Worm (Caenorhabditis elegans): Measurements from ENCODE around the gene F43C11.8.

The F43C11.8 gene

DNA sequence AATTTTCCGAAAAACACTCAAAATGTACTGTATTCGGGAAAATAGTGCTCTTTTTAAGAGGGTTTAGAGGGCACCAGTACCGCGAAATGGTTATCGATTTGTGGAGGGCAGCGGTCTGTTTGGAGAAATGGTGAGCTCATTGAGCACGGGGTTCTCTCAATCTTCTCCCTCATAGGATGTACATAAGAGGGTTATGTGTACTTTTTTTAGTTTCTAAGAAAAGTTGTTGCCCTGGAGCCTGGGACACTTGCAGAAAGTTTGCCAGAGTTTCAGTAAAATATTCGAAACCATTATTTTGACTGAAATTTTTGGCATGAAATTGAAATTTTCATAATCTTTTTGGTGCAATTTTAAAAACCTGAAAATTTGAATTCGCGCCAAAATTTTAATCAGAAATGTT lies 20.2 kb downstream of the F43C11.8 start, which contains the start of gene F43C11.10:
TSS of gene F43C11.10 (minus strand) at position 101 of the 400 bp plus-strand sequence.
- TF ChIP-seq nhr-11 (tag; optimal IDR thresholded peaks at IDR 0.05), result no peak
- no peak for TF ChIP-seq nhr-43 (tag; optimal IDR thresholded peaks at IDR 0.05; ENCODE audit: poor library complexity, severe bottlenecking)
- no peak for TF ChIP-seq lin-15B (tag; optimal IDR thresholded peaks at IDR 0.05)
- no peak for TF ChIP-seq lsy-12 (tag; optimal IDR thresholded peaks at IDR 0.05)
- no peak for TF ChIP-seq aly-2 (tag; optimal IDR thresholded peaks at IDR 0.05)
- no peak for TF ChIP-seq nhr-25 (tag; optimal IDR thresholded peaks at IDR 0.05)
- no peak for TF ChIP-seq ceh-28 (tag; optimal IDR thresholded peaks at IDR 0.05)
- TF ChIP-seq nhr-28 (tag; optimal IDR thresholded peaks at IDR 0.05), result no peak
- TF ChIP-seq nfya-1 (tag; optimal IDR thresholded peaks at IDR 0.05; ENCODE audit: insufficient read depth), result no peak
- no peak for TF ChIP-seq pqm-1 (tag; optimal IDR thresholded peaks at IDR 0.05)
- no peak for TF ChIP-seq ztf-11 (tag; optimal IDR thresholded peaks at IDR 0.05)
- no peak for TF ChIP-seq egl-5 (tag; optimal IDR thresholded peaks at IDR 0.05)
- TF ChIP-seq elt-3 (tag; optimal IDR thresholded peaks at IDR 0.05), result no peak
- no peak for TF ChIP-seq R02D3.7 (tag; optimal IDR thresholded peaks at IDR 0.05)
- TF ChIP-seq nhr-77 (tag; optimal IDR thresholded peaks at IDR 0.05), result no peak
- no peak for TF ChIP-seq eor-1 (tag; optimal IDR thresholded peaks at IDR 0.05)
- no peak for TF ChIP-seq tbx-2 (tag; optimal IDR thresholded peaks at IDR 0.05)
- TF ChIP-seq ceh-9 (tag; optimal IDR thresholded peaks at IDR 0.05), result no peak
- TF ChIP-seq ZK546.5 (tag; optimal IDR thresholded peaks at IDR 0.05), result no peak
- no peak for TF ChIP-seq lin-39 (tag; optimal IDR thresholded peaks at IDR 0.05)

- TF ChIP-seq jun-1 (tag; optimal IDR thresholded peaks at IDR 0.05) (no peak), nhr-12 (tag; optimal IDR thresholded peaks at IDR 0.05) (no peak), skn-1 (tag; optimal IDR thresholded peaks at IDR 0.05) (no peak), sea-2 (GFP tag; optimal IDR thresholded peaks at IDR 0.05) (no peak), lin-15B (tag; optimal IDR thresholded peaks at IDR 0.05) (no peak), tbx-2 (tag; optimal IDR thresholded peaks at IDR 0.05) (no peak), lin-39 (tag; optimal IDR thresholded peaks at IDR 0.05) (no peak)
Measured at ce11 chrII:2353012-2353411, 20.7 kb downstream of the F43C11.8 start, which contains the start of gene F43C11.3. Gene F43C11.3 (plus strand): TSS chrII:2353312.

ce11 chrII:2354476-2354875 lies 22.2 kb downstream of the F43C11.8 start, which contains the start of gene F43C11.2:
Gene F43C11.2 (plus strand): TSS chrII:2354776.
- no peak for TF ChIP-seq mdl-1 (tag; optimal IDR thresholded peaks at IDR 0.05)
- TF ChIP-seq ceh-28 (tag; optimal IDR thresholded peaks at IDR 0.05), result no peak
- TF ChIP-seq lsy-12 (tag; optimal IDR thresholded peaks at IDR 0.05), result no peak
- TF ChIP-seq ceh-16 (tag; optimal IDR thresholded peaks at IDR 0.05), result no peak
- no peak for TF ChIP-seq snpc-4 (tag; optimal IDR thresholded peaks at IDR 0.05)
- no peak for TF ChIP-seq R02D3.7 (tag; optimal IDR thresholded peaks at IDR 0.05)
- no peak for TF ChIP-seq daf-12 (tag; optimal IDR thresholded peaks at IDR 0.05)
- TF ChIP-seq pqm-1 (tag; optimal IDR thresholded peaks at IDR 0.05), result no peak
- no peak for TF ChIP-seq ceh-82 (tag; optimal IDR thresholded peaks at IDR 0.05)
- no peak for TF ChIP-seq tbx-2 (tag; optimal IDR thresholded peaks at IDR 0.05)
- TF ChIP-seq nhr-77 (tag; optimal IDR thresholded peaks at IDR 0.05), result no peak
- no peak for TF ChIP-seq jun-1 (tag; optimal IDR thresholded peaks at IDR 0.05)
- no peak for TF ChIP-seq ztf-4 (tag; optimal IDR thresholded peaks at IDR 0.05)
- TF ChIP-seq unc-62 (GFP tag; optimal IDR thresholded peaks at IDR 0.05), result no peak

- TF ChIP-seq skn-1 (tag; optimal IDR thresholded peaks at IDR 0.05) (no peak), sea-2 (GFP tag; optimal IDR thresholded peaks at IDR 0.05) (no peak), ztf-11 (tag; optimal IDR thresholded peaks at IDR 0.05) (no peak), nfya-1 (tag; optimal IDR thresholded peaks at IDR 0.05; ENCODE audit: insufficient read depth) (no peak), nhr-11 (tag; optimal IDR thresholded peaks at IDR 0.05) (no peak)
Measured at ce11 chrII:2356795-2357194, 24.5 kb downstream of the F43C11.8 start, which contains the start of gene F43C11.1. Gene F43C11.1 (plus strand): TSS chrII:2357095.

DNA sequence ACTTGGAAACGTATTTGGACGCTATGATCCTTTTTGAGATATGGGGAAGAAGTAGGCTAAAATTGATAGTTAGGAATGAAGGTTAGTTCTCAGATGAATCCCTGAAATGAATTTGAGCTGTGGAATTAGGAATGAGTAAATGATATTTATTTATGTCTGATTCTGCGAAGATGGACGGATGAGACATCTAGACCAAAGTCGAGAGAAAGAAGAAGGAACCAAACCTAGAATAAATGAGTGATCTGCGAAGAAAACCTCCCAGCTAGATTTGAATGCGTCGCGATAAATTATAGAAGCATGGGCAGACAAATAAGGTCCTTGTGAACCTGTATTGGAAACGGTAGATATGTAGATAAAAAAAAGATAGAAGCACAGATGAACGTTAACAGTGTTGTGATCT lies 27.6 kb downstream of the F43C11.8 start, which contains the start of gene F43C11.16:
TSS of gene F43C11.16 (minus strand) at position 101 of the 400 bp plus-strand sequence.
- TF ChIP-seq ZK546.5 (tag; optimal IDR thresholded peaks at IDR 0.05) (no peak), sea-2 (GFP tag; optimal IDR thresholded peaks at IDR 0.05) (no peak), snpc-4 (tag; optimal IDR thresholded peaks at IDR 0.05) (no peak), nhr-25 (tag; optimal IDR thresholded peaks at IDR 0.05) (no peak), elt-3 (tag; optimal IDR thresholded peaks at IDR 0.05) (no peak), mml-1 (tag; optimal IDR thresholded peaks at IDR 0.05) (no peak), nfya-1 (tag; optimal IDR thresholded peaks at IDR 0.05; ENCODE audit: insufficient read depth) (no peak), R02D3.7 (tag; optimal IDR thresholded peaks at IDR 0.05) (no peak), ztf-4 (tag; optimal IDR thresholded peaks at IDR 0.05) (no peak), ceh-82 (tag; optimal IDR thresholded peaks at IDR 0.05) (no peak), eor-1 (tag; optimal IDR thresholded peaks at IDR 0.05) (no peak), tbx-2 (tag; optimal IDR thresholded peaks at IDR 0.05) (no peak), nhr-28 (tag; optimal IDR thresholded peaks at IDR 0.05) (no peak), ceh-9 (tag; optimal IDR thresholded peaks at IDR 0.05) (no peak)
